Fruit fly (Drosophila melanogaster) whole organism, larva: ENCODE results near the gene dbe.
A peak's percentile ranks its signal among the peaks of the same experiment; 100 is the strongest.

ENCODE experiments used
- noc ChIP-seq: fragments of 200-800 bp; sonication (Bioruptor generic); optimal IDR thresholded peaks from 3 replicates; lab custom pipeline; 2019; ENCODE audit warnings: missing biosample characterization, mild to moderate bottlenecking, missing genetic modification characterization, moderate library complexity

dbe gene

dm6 chr2L:870285-870684, 628 bp upstream of the dbe start, which contains the start of gene PNUTS:
PNUTS (plus strand) TSS chr2L:870465.
- no peak for TF ChIP-seq noc (tag; lab: Kevin White, UChicago)

dm6 chr2L:868961-869360, 696 bp downstream of the dbe start:
- TF ChIP-seq noc (tag; lab: Kevin White, UChicago): no peak

- no peak for TF ChIP-seq noc (tag; lab: Kevin White, UChicago)
Measured at dm6 chr2L:867899-868605, 1.6 kb downstream of the dbe start, which contains the start of gene aru. aru (minus strand) TSS chr2L:868354.

- TF ChIP-seq noc (tag; lab: Kevin White, UChicago): peak; percentile 94
Measured at dm6 chr2L:866950-867744, 2.5 kb downstream of the dbe start.

- TF ChIP-seq noc (tag; lab: Kevin White, UChicago): peak; percentile 96
Measured at dm6 chr2L:865851-866250, 3.8 kb downstream of the dbe start.

- TF ChIP-seq noc (tag; lab: Kevin White, UChicago): no peak
Measured at dm6 chr2L:859897-860296, 9.8 kb downstream of the dbe start, which contains the start of gene CG13950. CG13950 (plus strand) TSS chr2L:860197.

- TF ChIP-seq noc (tag; lab: Kevin White, UChicago): peak; percentile 15
Measured at dm6 chr2L:857897-858517, 11.7 kb downstream of the dbe start.

- peak; percentile 42 for TF ChIP-seq noc (tag; lab: Kevin White, UChicago)
Measured at dm6 chr2L:856690-857488, 12.8 kb downstream of the dbe start.

- no peak for TF ChIP-seq noc (tag; lab: Kevin White, UChicago)
Measured at dm6 chr2L:856001-856400, 13.7 kb downstream of the dbe start.

dm6 chr2L:855052-855547, 14.6 kb downstream of the dbe start, which contains the start of gene CG13949:
CG13949 (plus strand) TSS chr2L:855337.
- TF ChIP-seq noc (tag; lab: Kevin White, UChicago): peak; percentile 17

dm6 chr2L:852647-853111, 17.0 kb downstream of the dbe start, which contains the start of the genes CG4291 and kraken:
CG4291 (minus strand) TSS chr2L:852730.
kraken (plus strand) TSS chr2L:852768.
- peak; percentile 59 for TF ChIP-seq noc (tag; lab: Kevin White, UChicago)

- TF ChIP-seq noc (tag; lab: Kevin White, UChicago): peak; percentile 36
Measured at dm6 chr2L:850727-851257, 18.9 kb downstream of the dbe start, which contains the start of gene drongo. drongo (minus strand) TSS chr2L:851071.

dm6 chr2L:849787-850512, 19.7 kb downstream of the dbe start:
- no peak for TF ChIP-seq noc (tag; lab: Kevin White, UChicago)
